Worm (Caenorhabditis elegans) whole organism, young adult: Measurements from ENCODE around the gene W01C9.2.

Experiments
- F33H1.4 ChIP-seq: fragments of 200-800 bp; sonication (Bioruptor generic); IDR thresholded peaks from 2 replicates; pipeline ENCODE4 v1.3.6; 2022; ENCODE audit warnings: missing genetic modification reagents, missing genetic modification characterization, missing compliant biosample characterization
- Y56A3A.18 ChIP-seq: fragments of 200-800 bp; sonication (Bioruptor generic); IDR thresholded peaks from 2 replicates; pipeline ENCODE4 v1.3.6; 2022; ENCODE audit warnings: missing genetic modification reagents, missing genetic modification characterization, missing compliant biosample characterization
- bed-1 ChIP-seq: fragments of 200-800 bp; sonication (Bioruptor generic); IDR thresholded peaks from 2 replicates; pipeline ENCODE4 v1.3.6; 2022; ENCODE audit warnings: missing genetic modification reagents, missing genetic modification characterization, missing compliant biosample characterization
- bed-2 ChIP-seq: fragments of 200-800 bp; sonication (Bioruptor generic); IDR thresholded peaks from 2 replicates; pipeline ENCODE4 v1.3.6; 2022; ENCODE audit warnings: missing genetic modification reagents, missing genetic modification characterization, missing compliant biosample characterization
- hlh-26 ChIP-seq: fragments of 200-800 bp; sonication (Bioruptor generic); conservative IDR thresholded peaks from 2 replicates; pipeline ENCODE4 v1.3.6; 2022; ENCODE audit warnings: missing genetic modification reagents, missing genetic modification characterization, missing compliant biosample characterization
- mcd-1 ChIP-seq: fragments of 200-800 bp; sonication (Bioruptor generic); IDR thresholded peaks from 2 replicates; pipeline ENCODE4 v1.3.6; 2022; ENCODE audit warnings: missing genetic modification reagents, missing genetic modification characterization, missing compliant biosample characterization
- nfya-1 ChIP-seq: sonication (generic microtip); optimal IDR thresholded peaks from 2 replicates; lab custom pipeline; 2017; ENCODE audit warnings: antibody characterized with exemption, missing compliant biosample characterization, missing genetic modification characterization, borderline replicate concordance; ENCODE audit not compliant: insufficient read depth
- pha-4 ChIP-seq: fragments of 150-350 bp; sonication (generic microtip); optimal IDR thresholded peaks from 2 replicates; lab custom pipeline; 2014; ENCODE audit warnings: missing biosample characterization, missing genetic modification reagents, missing genetic modification characterization
- repo-1 ChIP-seq: sonication (generic microtip); optimal IDR thresholded peaks from 2 replicates; lab custom pipeline; 2017; ENCODE audit warnings: mild to moderate bottlenecking, missing genetic modification characterization, missing compliant biosample characterization
- sea-2 ChIP-seq: fragments of 200-800 bp; sonication (Bioruptor generic); IDR thresholded peaks from 2 replicates; pipeline ENCODE4 v1.3.6; 2022; ENCODE audit warnings: missing genetic modification characterization, missing compliant biosample characterization
- tbp1 ChIP-seq: fragments of 200-800 bp; sonication (Bioruptor generic); optimal IDR thresholded peaks from 2 replicates; lab custom pipeline; 2018; ENCODE audit warnings: mild to moderate bottlenecking, missing genetic modification characterization, missing compliant biosample characterization
- ztf-6 ChIP-seq: fragments of 200-800 bp; sonication (Bioruptor generic); IDR thresholded peaks from 2 replicates; pipeline ENCODE4 v1.3.6; 2022; ENCODE audit warnings: missing genetic modification reagents, missing genetic modification characterization, missing compliant biosample characterization

- TF ChIP-seq Y56A3A.18 (GFP tag; lab: Robert Waterston, UW), result no peak
- TF ChIP-seq bed-1 (GFP tag; lab: Robert Waterston, UW), result no peak
- TF ChIP-seq hlh-26 (GFP tag; lab: Robert Waterston, UW), result no peak
- TF ChIP-seq repo-1 (tag; lab: Kevin White, UChicago), result no peak
- no peak for TF ChIP-seq sea-2
- TF ChIP-seq tbp1 (GFP tag; lab: Kevin White, UChicago), result no peak
- no peak for TF ChIP-seq nfya-1 (tag; lab: Kevin White, UChicago)
- no peak for TF ChIP-seq pha-4 (tag; lab: Kevin White, UChicago)
- no peak for TF ChIP-seq mcd-1 (GFP tag; lab: Robert Waterston, UW)
- no peak for TF ChIP-seq bed-2 (GFP tag; lab: Robert Waterston, UW)
- TF ChIP-seq F33H1.4, result no peak
- no peak for TF ChIP-seq ztf-6
These were observed 4.1 kb upstream of the W01C9.2 start for ce11 chrII:8532015-8532414.
